Fruit fly (Drosophila melanogaster) whole organism, pupa: Measurements from ENCODE around the gene Mps1.

Experiments
- CG8301 ChIP-seq: fragments of 200-800 bp; sonication (Bioruptor generic); optimal IDR thresholded peaks from 2 replicates; lab custom pipeline; 2018; ENCODE audit warnings: missing biosample characterization, mild to moderate bottlenecking, missing genetic modification characterization
- EcR ChIP-seq: fragments of 200-800 bp; sonication (Bioruptor generic); optimal IDR thresholded peaks from 3 replicates; lab custom pipeline; 2019; ENCODE audit warnings: missing biosample characterization, missing genetic modification characterization, mild to moderate bottlenecking, moderate library complexity, missing genetic modification reagents
- Pif1B ChIP-seq: fragments of 200-800 bp; sonication (Bioruptor generic); optimal IDR thresholded peaks from 3 replicates; lab custom pipeline; 2016; ENCODE audit warnings: missing biosample characterization, missing genetic modification characterization
- Snoo ChIP-seq: fragments of 200-800 bp; sonication (Bioruptor generic); optimal IDR thresholded peaks from 3 replicates; lab custom pipeline; 2017; ENCODE audit warnings: missing biosample characterization, mild to moderate bottlenecking, missing genetic modification characterization, inconsistent platforms
- fd96Ca ChIP-seq: fragments of 200-800 bp; sonication (Bioruptor generic); IDR thresholded peaks from 3 replicates; pipeline ENCODE4 v1.3.6; 2022; ENCODE audit warnings: missing biosample characterization, missing genetic modification characterization

dm6 chr3R:17684854-17685253 lies 13.8 kb downstream of the Mps1 start, which contains the start of the genes CG31251 and CG31360:
- TF ChIP-seq EcR (GFP tag; lab: Kevin White, UChicago) (no peak), fd96Ca (GFP tag; lab: Robert Waterston, UW) (no peak), Pif1B (GFP tag; lab: Kevin White, UChicago) (no peak), CG8301 (no peak), Snoo (tag; lab: Kevin White, UChicago) (no peak)
